Fruit fly (Drosophila melanogaster) whole organism, embryonic: Measurements from ENCODE around the gene CG32713.

Experiments used
- ATbp ChIP-seq: fragments of 200-800 bp; sonication (Bioruptor generic); optimal IDR thresholded peaks from 2 replicates; lab custom pipeline; 2017; ENCODE audit warnings: missing biosample characterization, mild to moderate bottlenecking, missing genetic modification characterization, missing genetic modification reagents
- Bteb2 ChIP-seq: fragments of 200-800 bp; sonication (Bioruptor generic); optimal IDR thresholded peaks from 2 replicates; lab custom pipeline; 2016; ENCODE audit warnings: missing biosample characterization, missing genetic modification characterization
- CG10565 ChIP-seq: fragments of 200-800 bp; sonication (Bioruptor generic); optimal IDR thresholded peaks from 3 replicates; lab custom pipeline; 2016; ENCODE audit warnings: missing biosample characterization, mild to moderate bottlenecking, missing genetic modification characterization
- CG10979 ChIP-seq: fragments of 200-800 bp; sonication (Bioruptor generic); optimal IDR thresholded peaks from 2 replicates; lab custom pipeline; 2018; ENCODE audit warnings: missing biosample characterization, mild to moderate bottlenecking, missing genetic modification characterization, moderate library complexity
- CG13123 ChIP-seq: fragments of 200-800 bp; sonication (Bioruptor generic); optimal IDR thresholded peaks from 2 replicates; lab custom pipeline; 2016; ENCODE audit warnings: missing biosample characterization, missing genetic modification characterization
- CG15479 ChIP-seq: fragments of 200-800 bp; sonication (Bioruptor generic); optimal IDR thresholded peaks from 3 replicates; lab custom pipeline; 2019; ENCODE audit warnings: missing biosample characterization, mild to moderate bottlenecking, missing genetic modification characterization, moderate library complexity
- CG15601 ChIP-seq: fragments of 200-800 bp; sonication (Bioruptor generic); optimal IDR thresholded peaks from 3 replicates; lab custom pipeline; 2019; ENCODE audit warnings: missing biosample characterization, mild to moderate bottlenecking, missing genetic modification characterization, moderate library complexity
- CG18011 ChIP-seq: fragments of 200-800 bp; sonication (Bioruptor generic); optimal IDR thresholded peaks from 2 replicates; lab custom pipeline; 2017; ENCODE audit warnings: missing biosample characterization, missing genetic modification characterization, mild to moderate bottlenecking, moderate library complexity, missing genotype
- CG18262 ChIP-seq: fragments of 200-800 bp; optimal IDR thresholded peaks from 3 replicates; lab custom pipeline; 2019; ENCODE audit warnings: missing biosample characterization, mild to moderate bottlenecking, missing genetic modification characterization, moderate library complexity
- CG1832 ChIP-seq: fragments of 200-800 bp; sonication (Bioruptor generic); optimal IDR thresholded peaks from 2 replicates; lab custom pipeline; 2017; ENCODE audit warnings: missing biosample characterization, mild to moderate bottlenecking, missing genetic modification characterization, inconsistent platforms
- CG30431 ChIP-seq: fragments of 200-800 bp; sonication (Bioruptor generic); optimal IDR thresholded peaks from 2 replicates; lab custom pipeline; 2017; ENCODE audit warnings: missing biosample characterization, missing genetic modification characterization
- CG31365 ChIP-seq: fragments of 200-800 bp; sonication (Bioruptor generic); optimal IDR thresholded peaks from 2 replicates; lab custom pipeline; 2018; ENCODE audit warnings: missing biosample characterization, mild to moderate bottlenecking, missing genetic modification characterization
- CG7357 ChIP-seq: fragments of 200-800 bp; sonication (Bioruptor generic); IDR thresholded peaks from 3 replicates; pipeline ENCODE4 v1.3.6; 2022; ENCODE audit warnings: missing biosample characterization, missing genetic modification characterization
- CG7556 ChIP-seq: fragments of 200-800 bp; sonication (Bioruptor generic); optimal IDR thresholded peaks from 2 replicates; lab custom pipeline; 2017; ENCODE audit warnings: missing biosample characterization, mild to moderate bottlenecking, missing genetic modification characterization
- CG7987 ChIP-seq: fragments of 200-800 bp; sonication (Bioruptor generic); optimal IDR thresholded peaks from 2 replicates; lab custom pipeline; 2018; ENCODE audit warnings: missing biosample characterization, mild to moderate bottlenecking, missing genetic modification characterization, moderate library complexity
- CG8924 ChIP-seq: fragments of 200-800 bp; optimal IDR thresholded peaks from 3 replicates; lab custom pipeline; 2019; ENCODE audit warnings: missing biosample characterization, mild to moderate bottlenecking, missing genetic modification characterization, moderate library complexity
- CG8944 ChIP-seq: fragments of 200-800 bp; sonication (Bioruptor generic); optimal IDR thresholded peaks from 3 replicates; lab custom pipeline; 2016; ENCODE audit warnings: missing biosample characterization, missing genetic modification characterization
- CG9876 ChIP-seq: fragments of 200-800 bp; sonication (Bioruptor generic); optimal IDR thresholded peaks from 2 replicates; lab custom pipeline; 2016; ENCODE audit warnings: missing biosample characterization, missing genetic modification characterization
- CoRest ChIP-seq: fragments of 200-800 bp; sonication (Bioruptor generic); optimal IDR thresholded peaks from 3 replicates; lab custom pipeline; 2018; ENCODE audit warnings: missing biosample characterization, mild to moderate bottlenecking, missing genetic modification characterization, moderate library complexity
- Dek ChIP-seq: fragments of 200-800 bp; sonication (Bioruptor generic); optimal IDR thresholded peaks from 3 replicates; lab custom pipeline; 2019; ENCODE audit warnings: missing biosample characterization, mild to moderate bottlenecking, missing genetic modification characterization, moderate library complexity
- Dip2 ChIP-seq: fragments of 200-800 bp; sonication (Bioruptor generic); IDR thresholded peaks from 2 replicates; pipeline ENCODE4 v1.3.6; 2022; ENCODE audit warnings: missing biosample characterization, missing genetic modification characterization
- Fer1 ChIP-seq: fragments of 200-800 bp; sonication (Bioruptor generic); optimal IDR thresholded peaks from 2 replicates; lab custom pipeline; 2017; ENCODE audit warnings: missing biosample characterization, mild to moderate bottlenecking, missing genetic modification characterization
- H2.0 ChIP-seq: fragments of 200-800 bp; sonication (Bioruptor generic); IDR thresholded peaks from 2 replicates; pipeline ENCODE4 v1.3.6; 2022; ENCODE audit warnings: missing biosample characterization, missing genetic modification characterization
- HmgZ ChIP-seq: fragments of 200-800 bp; sonication (Bioruptor generic); optimal IDR thresholded peaks from 2 replicates; lab custom pipeline; 2018; ENCODE audit warnings: missing biosample characterization, mild to moderate bottlenecking, missing genetic modification characterization
- Hmr ChIP-seq: fragments of 200-800 bp; sonication (Bioruptor generic); optimal IDR thresholded peaks from 3 replicates; lab custom pipeline; 2017; ENCODE audit warnings: mild to moderate bottlenecking, missing biosample characterization, missing genetic modification reagents, missing genetic modification characterization
- Oaz ChIP-seq: fragments of 200-800 bp; sonication (Bioruptor generic); IDR thresholded peaks from 2 replicates; pipeline ENCODE4 v1.3.6; 2022; ENCODE audit warnings: missing biosample characterization, missing genetic modification characterization
- Oli ChIP-seq: fragments of 200-800 bp; sonication (Bioruptor generic); optimal IDR thresholded peaks from 2 replicates; lab custom pipeline; 2018; ENCODE audit warnings: missing biosample characterization, mild to moderate bottlenecking, missing genetic modification characterization, moderate library complexity
- Stat92E ChIP-seq, 3 experiments: fragments of >200 bp in 2 of 3; fragments of 200-800 bp in 1 of 3; sonication (Bioruptor generic) in 1 of 3; optimal IDR thresholded peaks; 2 replicates each; lab custom pipeline; 2017 to 2019; ENCODE audit warnings: missing biosample characterization in 3 of 3, missing genetic modification characterization in 3 of 3, mild to moderate bottlenecking in 1 of 3, moderate library complexity in 1 of 3
- Vsx1 ChIP-seq: fragments of 200-800 bp; sonication (Bioruptor generic); optimal IDR thresholded peaks from 2 replicates; lab custom pipeline; 2017; ENCODE audit warnings: missing biosample characterization, mild to moderate bottlenecking, missing genetic modification characterization, missing genetic modification reagents
- Xbp1 ChIP-seq: fragments of 200-800 bp; sonication (Bioruptor generic); optimal IDR thresholded peaks from 3 replicates; lab custom pipeline; 2016; ENCODE audit warnings: missing biosample characterization, mild to moderate bottlenecking, missing genetic modification characterization
- bsh ChIP-seq, 2 experiments: fragments of 200-800 bp; sonication (Bioruptor generic); optimal IDR thresholded peaks; 2 replicates each; lab custom pipeline; 2017 to 2018; ENCODE audit warnings: mild to moderate bottlenecking in 2 of 2, missing biosample characterization in 2 of 2, missing genetic modification characterization in 2 of 2, moderate library complexity in 1 of 2
- da ChIP-seq: fragments of 200-800 bp; sonication (Bioruptor generic); optimal IDR thresholded peaks from 2 replicates; lab custom pipeline; 2016; ENCODE audit warnings: missing biosample characterization, missing genetic modification characterization
- fd64A ChIP-seq: fragments of 200-800 bp; sonication (Bioruptor generic); optimal IDR thresholded peaks from 3 replicates; lab custom pipeline; 2018; ENCODE audit warnings: missing biosample characterization, mild to moderate bottlenecking, missing genetic modification characterization
- gfzf ChIP-seq: fragments of 200-800 bp; sonication (Bioruptor generic); optimal IDR thresholded peaks from 2 replicates; lab custom pipeline; 2016; ENCODE audit warnings: missing biosample characterization, mild to moderate bottlenecking, missing genetic modification characterization, moderate library complexity
- hbn ChIP-seq: fragments of 200-800 bp; sonication (Bioruptor generic); IDR thresholded peaks from 2 replicates; pipeline ENCODE4 v1.3.6; 2022; ENCODE audit warnings: missing biosample characterization, missing genetic modification characterization; ENCODE audit not compliant: partially characterized antibody
- hth ChIP-seq: fragments of >200 bp; optimal IDR thresholded peaks from 2 replicates; lab custom pipeline; 2017; ENCODE audit warnings: inconsistent platforms
- inv ChIP-seq: fragments of 200-800 bp; sonication (Bioruptor generic); IDR thresholded peaks from 2 replicates; pipeline ENCODE4 v1.3.6; 2022; ENCODE audit warnings: missing biosample characterization, missing genetic modification characterization; ENCODE audit not compliant: partially characterized antibody
- kni ChIP-seq: fragments of 200-800 bp; sonication (Bioruptor generic); optimal IDR thresholded peaks from 3 replicates; lab custom pipeline; 2017; ENCODE audit warnings: mild to moderate bottlenecking, missing biosample characterization, missing genetic modification reagents, missing genetic modification characterization
- knrl ChIP-seq: fragments of 200-800 bp; sonication (Bioruptor generic); IDR thresholded peaks from 3 replicates; pipeline ENCODE4 v1.3.6; 2022; ENCODE audit warnings: missing biosample characterization, missing genetic modification characterization; ENCODE audit not compliant: partially characterized antibody
- luna ChIP-seq: fragments of 200-800 bp; sonication (Bioruptor generic); optimal IDR thresholded peaks from 2 replicates; lab custom pipeline; 2016; ENCODE audit warnings: missing biosample characterization, missing genetic modification characterization
- mld ChIP-seq: fragments of 200-800 bp; sonication (Bioruptor generic); IDR thresholded peaks from 3 replicates; pipeline ENCODE4 v1.3.6; 2022; ENCODE audit warnings: missing biosample characterization, missing genetic modification characterization; ENCODE audit not compliant: partially characterized antibody
- onecut ChIP-seq: fragments of 200-800 bp; sonication (Bioruptor generic); IDR thresholded peaks from 2 replicates; pipeline ENCODE4 v1.3.6; 2022; ENCODE audit warnings: missing biosample characterization, missing genetic modification characterization
- ro ChIP-seq: fragments of 200-800 bp; sonication (Bioruptor generic); IDR thresholded peaks from 2 replicates; pipeline ENCODE4 v1.3.6; 2022; ENCODE audit warnings: missing biosample characterization, missing genetic modification characterization
- sens ChIP-seq: fragments of 200-800 bp; sonication (Bioruptor generic); peaks from one replicate; lab custom pipeline; 2016; ENCODE audit warnings: missing biosample characterization, missing genetic modification characterization
- sima ChIP-seq: fragments of 200-800 bp; sonication (Bioruptor generic); optimal IDR thresholded peaks from 2 replicates; lab custom pipeline; 2016; ENCODE audit warnings: missing biosample characterization, missing genetic modification characterization
- slbo ChIP-seq: fragments of 200-800 bp; sonication (Bioruptor generic); IDR thresholded peaks from 2 replicates; pipeline ENCODE4 v1.3.6; 2022; ENCODE audit warnings: missing biosample characterization, missing genetic modification characterization
- so ChIP-seq: fragments of 200-800 bp; sonication (Bioruptor generic); IDR thresholded peaks from 3 replicates; pipeline ENCODE4 v1.3.6; 2022; ENCODE audit warnings: missing biosample characterization, missing genetic modification characterization
- sqz ChIP-seq: fragments of 200-800 bp; sonication (Bioruptor generic); optimal IDR thresholded peaks from 3 replicates; lab custom pipeline; 2018; ENCODE audit warnings: missing biosample characterization, mild to moderate bottlenecking, missing genetic modification characterization
- sug ChIP-seq: fragments of 200-800 bp; optimal IDR thresholded peaks from 2 replicates; lab custom pipeline; 2019; ENCODE audit warnings: missing biosample characterization, mild to moderate bottlenecking, missing genetic modification characterization, moderate library complexity

Gene CG32713

DNA sequence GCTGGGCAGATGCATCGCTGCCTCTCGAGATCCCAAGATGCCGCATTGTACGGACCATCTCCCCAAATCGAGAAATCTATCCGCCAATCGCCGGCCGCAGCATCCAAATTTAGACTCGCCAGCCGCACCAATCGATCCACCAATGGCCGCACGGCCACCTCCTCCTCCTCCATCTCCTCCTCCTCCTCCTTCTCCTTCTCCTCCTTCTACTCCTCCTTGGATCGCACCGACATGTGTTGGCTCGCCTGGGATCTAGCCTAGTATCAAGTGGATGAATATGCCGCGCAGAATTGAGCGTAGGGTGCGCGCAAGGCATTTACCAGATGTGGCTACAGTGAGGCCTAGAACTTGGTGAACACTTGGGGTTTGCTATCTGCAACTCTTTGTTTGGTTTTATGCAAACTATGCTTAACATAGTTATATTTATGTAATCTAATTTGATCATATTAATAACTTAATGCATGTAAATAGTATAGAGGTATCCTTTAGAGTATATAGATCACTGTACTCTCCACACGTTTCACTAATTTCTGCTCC is 2.3 kb downstream of the CG32713 start, which contains the start of gene org-1 (continued):
- TF ChIP-seq fd64A (peak; percentile 92), CG1832 (GFP tag; lab: Kevin White, UChicago) (no peak), Oli (tag; lab: Kevin White, UChicago) (peak; percentile 95), Stat92E (GFP tag; optimal IDR thresholded peaks at IDR 0.05; lab: Kevin White, UChicago) (peak in 1 of 3 experiments; percentile 89), Oaz (GFP tag; lab: Robert Waterston, UW) (peak; percentile 95), sqz (GFP tag; lab: Kevin White, UChicago) (peak; percentile 96), CG8944 (GFP tag; lab: Kevin White, UChicago) (peak; percentile 86), CG13123 (GFP tag; lab: Kevin White, UChicago) (peak; percentile 90), hth (no peak), CG15601 (tag; lab: Kevin White, UChicago) (peak; percentile 94), CG9876 (GFP tag; lab: Kevin White, UChicago) (peak; percentile 20), slbo (GFP tag; lab: Robert Waterston, UW) (peak; percentile 97), CG7987 (peak; percentile 73), CG15479 (GFP tag; lab: Kevin White, UChicago) (no peak), CG18262 (peak; percentile 96), so (GFP tag; lab: Robert Waterston, UW) (peak; percentile 95), da (GFP tag; lab: Kevin White, UChicago) (peak; percentile 73), sug (peak; percentile 87), Xbp1 (GFP tag; lab: Kevin White, UChicago) (peak; percentile 96), Dip2 (peak; percentile 63), CG30431 (GFP tag; lab: Kevin White, UChicago) (peak; percentile 95), CG10979 (tag; lab: Kevin White, UChicago) (peak; percentile 97), CoRest (tag; lab: Kevin White, UChicago) (peak; percentile 97), CG8924 (tag; lab: Kevin White, UChicago) (peak; percentile 94), CG7556 (peak; percentile 90), HmgZ (tag; lab: Kevin White, UChicago) (peak; percentile 94), CG18011 (GFP tag; lab: Kevin White, UChicago) (peak; percentile 66), Vsx1 (peak; percentile 83), gfzf (GFP tag; lab: Kevin White, UChicago) (no peak), Bteb2 (GFP tag; lab: Kevin White, UChicago) (peak; percentile 69), sima (GFP tag; lab: Kevin White, UChicago) (peak; percentile 10), knrl (GFP tag; lab: Robert Waterston, UW) (no peak), H2.0 (peak; percentile 98), CG10565 (peak; percentile 57), CG31365 (peak; percentile 76), Hmr (peak; percentile 84), CG7357 (GFP tag; lab: Robert Waterston, UW) (peak; percentile 92), ro (GFP tag; lab: Robert Waterston, UW) (peak; percentile 94), kni (GFP tag; lab: Kevin White, UChicago) (peak; percentile 82), Dek (tag; lab: Kevin White, UChicago) (peak; percentile 91), hbn (GFP tag; lab: Robert Waterston, UW) (no peak), Fer1 (GFP tag; lab: Kevin White, UChicago) (peak; percentile 87), onecut (GFP tag; lab: Robert Waterston, UW) (peak; percentile 93), bsh (GFP tag; optimal IDR thresholded peaks at IDR 0.05; lab: Kevin White, UChicago) (peak; percentile 78 to 98), sens (GFP tag; lab: Kevin White, UChicago) (peak; percentile 98), inv (GFP tag; lab: Robert Waterston, UW) (peak; percentile 24; the same call in 1 of the 2 replicates), mld (GFP tag; lab: Robert Waterston, UW) (no peak), ATbp (GFP tag; lab: Kevin White, UChicago) (peak; percentile 91), luna (GFP tag; lab: Kevin White, UChicago) (peak; percentile 12)
